Worm (Caenorhabditis elegans) whole organism, midembryonic: ENCODE measurements around the gene F35F10.6.

Experiments used
- cog-1 ChIP-seq: sonication (generic microtip); optimal IDR thresholded peaks from 2 replicates; lab custom pipeline; 2016; ENCODE audit warnings: missing genetic modification characterization, missing compliant biosample characterization
- flt-1 ChIP-seq: fragments of 200-800 bp; sonication (Bioruptor generic); IDR thresholded peaks from 2 replicates; pipeline ENCODE4 v1.3.6; 2022; ENCODE audit warnings: missing genetic modification characterization, missing compliant biosample characterization
- klf-2 ChIP-seq: fragments of 200-800 bp; sonication (Bioruptor generic); conservative IDR thresholded peaks from 2 replicates; pipeline ENCODE4 v1.3.6; 2022; ENCODE audit warnings: missing genetic modification reagents, missing genetic modification characterization, missing compliant biosample characterization
- med-1 ChIP-seq: sonication (generic microtip); optimal IDR thresholded peaks from 2 replicates; lab custom pipeline; 2017; ENCODE audit warnings: missing genetic modification characterization, mild to moderate bottlenecking, missing compliant biosample characterization, antibody characterized with exemption, missing genetic modification reagents; ENCODE audit not compliant: insufficient read depth
- ref-1 ChIP-seq: fragments of 200-800 bp; sonication (Bioruptor generic); conservative IDR thresholded peaks from 2 replicates; pipeline ENCODE4 v1.3.6; 2022; ENCODE audit warnings: missing genetic modification reagents, missing genetic modification characterization, missing compliant biosample characterization

DNA sequence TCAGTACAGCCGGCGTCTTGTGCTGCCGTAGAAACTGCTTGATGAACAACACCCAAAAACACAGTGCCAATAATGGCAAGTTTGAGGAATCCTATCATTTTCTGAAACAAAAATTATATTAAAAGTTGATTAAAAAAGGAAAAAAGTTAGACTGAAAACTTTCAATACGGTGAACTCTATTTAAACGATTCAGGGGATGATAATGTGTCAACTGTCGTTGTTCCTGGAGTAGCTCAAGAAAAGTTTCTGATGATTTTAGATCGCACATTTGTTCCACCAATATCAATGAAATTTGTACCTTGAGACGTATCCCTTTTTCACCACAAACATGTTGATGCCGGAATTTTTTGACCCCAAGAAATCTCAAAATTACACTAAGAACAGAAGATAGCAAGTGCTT lies 21.2 kb downstream of the F35F10.6 start, which contains the start of gene T28A11.18:
- TF ChIP-seq cog-1 (no peak), med-1 (GFP tag; lab: Kevin White, UChicago) (no peak), klf-2 (GFP tag; lab: Robert Waterston, UW) (no peak), ref-1 (no peak), flt-1 (no peak)
